Worm (Caenorhabditis elegans) whole organism, L1 larva: Measurements from ENCODE around the gene F54F2.14.

Source experiments
- F16B12.6 ChIP-seq: fragments of 150-350 bp; optimal IDR thresholded peaks from 2 replicates; lab custom pipeline; 2014; ENCODE audit warnings: missing biosample characterization, missing genetic modification characterization
- aha-1 ChIP-seq: fragments of 150-350 bp; optimal IDR thresholded peaks from 2 replicates; lab custom pipeline; 2014; ENCODE audit warnings: missing biosample characterization, missing genetic modification characterization
- aly-2 ChIP-seq: fragments of 150-350 bp; optimal IDR thresholded peaks from 2 replicates; lab custom pipeline; 2014; ENCODE audit warnings: missing biosample characterization, missing genetic modification characterization
- ama-1 ChIP-seq: fragments of 150-350 bp; optimal IDR thresholded peaks from 2 replicates; lab custom pipeline; 2014
- blmp-1 ChIP-seq: fragments of 150-350 bp; optimal IDR thresholded peaks from 2 replicates; lab custom pipeline; 2014; ENCODE audit warnings: missing biosample characterization, missing genetic modification characterization
- ceh-63 ChIP-seq: fragments of 200-800 bp; sonication (Bioruptor generic); optimal IDR thresholded peaks from 2 replicates; lab custom pipeline; 2018; ENCODE audit warnings: mild to moderate bottlenecking, missing genetic modification characterization, missing compliant biosample characterization
- ceh-88 ChIP-seq: fragments of 200-800 bp; sonication (Bioruptor generic); IDR thresholded peaks from 2 replicates; pipeline ENCODE4 v1.3.6; 2022; ENCODE audit warnings: missing genetic modification characterization, missing compliant biosample characterization
- ceh-90 ChIP-seq: sonication (generic microtip); optimal IDR thresholded peaks from 2 replicates; lab custom pipeline; 2016; ENCODE audit warnings: missing genetic modification characterization, missing compliant biosample characterization
- dpl-1 ChIP-seq, 3 experiments: fragments of 150-350 bp in 2 of 3; sonication (generic microtip) in 1 of 3; optimal IDR thresholded peaks; 2 replicates each; lab custom pipeline; 2014 to 2017; ENCODE audit warnings: missing biosample characterization in 3 of 3, missing genetic modification characterization in 3 of 3, missing genetic modification reagents in 3 of 3
- dsc-1 ChIP-seq: sonication (generic microtip); optimal IDR thresholded peaks from 2 replicates; lab custom pipeline; 2016; ENCODE audit warnings: mild to moderate bottlenecking, missing genetic modification characterization, missing compliant biosample characterization
- efl-1 ChIP-seq, 4 experiments: fragments of 150-350 bp; optimal IDR thresholded peaks in 3 of 4; peaks in 1 of 4; 1 replicate in 1 of 4; 2 replicates in 3 of 4; lab custom pipeline; 2014; ENCODE audit warnings: missing biosample characterization in 2 of 4, missing genetic modification characterization in 2 of 4, missing genetic modification reagents in 2 of 4
- elt-2 ChIP-seq: sonication (generic microtip); optimal IDR thresholded peaks from 2 replicates; lab custom pipeline; 2016; ENCODE audit warnings: missing genetic modification characterization, mild to moderate bottlenecking, inconsistent platforms, missing compliant biosample characterization, missing genetic modification reagents
- fkh-8 ChIP-seq: sonication (generic microtip); optimal IDR thresholded peaks from 2 replicates; lab custom pipeline; 2016; ENCODE audit warnings: mild to moderate bottlenecking, missing genetic modification characterization, missing compliant biosample characterization
- jun-1 ChIP-seq: fragments of 150-350 bp; optimal IDR thresholded peaks from 2 replicates; lab custom pipeline; 2014; ENCODE audit warnings: missing biosample characterization, missing genetic modification reagents, missing genetic modification characterization
- lin-14 ChIP-seq: fragments of 200-800 bp; sonication (Bioruptor generic); optimal IDR thresholded peaks from 2 replicates; lab custom pipeline; 2018; ENCODE audit warnings: mild to moderate bottlenecking, missing genetic modification characterization, moderate library complexity, missing compliant biosample characterization
- lin-15B ChIP-seq: fragments of 150-350 bp; sonication (generic microtip); optimal IDR thresholded peaks from 3 replicates; lab custom pipeline; 2014; ENCODE audit warnings: missing biosample characterization, missing genetic modification characterization
- lin-39 ChIP-seq: fragments of 150-350 bp; optimal IDR thresholded peaks from 2 replicates; lab custom pipeline; 2014; ENCODE audit warnings: missing biosample characterization, missing genetic modification reagents, missing genetic modification characterization
- lir-3 ChIP-seq: sonication (generic microtip); optimal IDR thresholded peaks from 2 replicates; lab custom pipeline; 2016; ENCODE audit warnings: mild to moderate bottlenecking, missing genetic modification characterization, moderate library complexity, missing compliant biosample characterization; ENCODE audit not compliant: poor library complexity
- lsy-2 ChIP-seq, 2 experiments: fragments of 150-350 bp; optimal IDR thresholded peaks; 2 replicates each; lab custom pipeline; 2014; ENCODE audit warnings: missing biosample characterization in 2 of 2, missing genetic modification characterization in 2 of 2
- mef-2 ChIP-seq: fragments of 150-350 bp; optimal IDR thresholded peaks from 2 replicates; lab custom pipeline; 2014; ENCODE audit warnings: missing biosample characterization, missing genetic modification characterization
- mep-1 ChIP-seq: fragments of 150-350 bp; optimal IDR thresholded peaks from 2 replicates; lab custom pipeline; 2014; ENCODE audit warnings: missing biosample characterization, missing genetic modification characterization
- nhr-11 ChIP-seq: fragments of 150-350 bp; optimal IDR thresholded peaks from 2 replicates; lab custom pipeline; 2014; ENCODE audit warnings: missing biosample characterization, missing genetic modification characterization
- nhr-12 ChIP-seq: sonication (generic microtip); optimal IDR thresholded peaks from 2 replicates; lab custom pipeline; 2017; ENCODE audit warnings: missing biosample characterization, missing genetic modification characterization
- nhr-19 ChIP-seq: fragments of 200-800 bp; sonication (Bioruptor generic); conservative IDR thresholded peaks from 2 replicates; pipeline ENCODE4 v1.3.6; 2022; ENCODE audit warnings: missing genetic modification characterization, missing compliant biosample characterization
- nhr-28 ChIP-seq: fragments of 150-350 bp; optimal IDR thresholded peaks from 2 replicates; lab custom pipeline; 2014; ENCODE audit warnings: missing biosample characterization, missing genetic modification characterization
- nhr-71 ChIP-seq: sonication (generic microtip); optimal IDR thresholded peaks from 2 replicates; lab custom pipeline; 2016; ENCODE audit warnings: mild to moderate bottlenecking, missing genetic modification characterization, moderate library complexity, missing compliant biosample characterization
- nhr-76 ChIP-seq: sonication (generic microtip); optimal IDR thresholded peaks from 2 replicates; lab custom pipeline; 2017; ENCODE audit warnings: missing biosample characterization, missing genetic modification characterization
- nhr-77 ChIP-seq: fragments of 150-350 bp; optimal IDR thresholded peaks from 2 replicates; lab custom pipeline; 2014; ENCODE audit warnings: missing biosample characterization, missing genetic modification characterization
- nhr-84 ChIP-seq: sonication (generic microtip); optimal IDR thresholded peaks from 2 replicates; lab custom pipeline; 2017; ENCODE audit warnings: missing biosample characterization, missing genetic modification characterization
- pax-3 ChIP-seq: fragments of 200-800 bp; sonication (Bioruptor generic); optimal IDR thresholded peaks from 2 replicates; lab custom pipeline; 2018; ENCODE audit warnings: mild to moderate bottlenecking, missing genetic modification characterization, moderate library complexity, missing compliant biosample characterization
- pqm-1 ChIP-seq: sonication (generic microtip); optimal IDR thresholded peaks from 3 replicates; lab custom pipeline; 2017; ENCODE audit warnings: missing biosample characterization, missing genetic modification characterization
- rnt-1 ChIP-seq: sonication (generic microtip); optimal IDR thresholded peaks from 2 replicates; lab custom pipeline; 2016; ENCODE audit warnings: mild to moderate bottlenecking, missing genetic modification characterization, moderate library complexity, missing compliant biosample characterization
- snu-23 ChIP-seq: sonication (generic microtip); optimal IDR thresholded peaks from 2 replicates; lab custom pipeline; 2016; ENCODE audit warnings: missing genetic modification characterization, missing compliant biosample characterization
- sptf-1 ChIP-seq: fragments of 150-350 bp; optimal IDR thresholded peaks from 2 replicates; lab custom pipeline; 2014; ENCODE audit warnings: missing biosample characterization, missing genetic modification characterization
- sup-37 ChIP-seq: fragments of 200-800 bp; sonication (Bioruptor generic); optimal IDR thresholded peaks from 2 replicates; lab custom pipeline; 2018; ENCODE audit warnings: mild to moderate bottlenecking, missing genetic modification characterization, missing compliant biosample characterization
- swsn-7 ChIP-seq: sonication (generic microtip); optimal IDR thresholded peaks from 2 replicates; lab custom pipeline; 2016; ENCODE audit warnings: missing genetic modification characterization, missing compliant biosample characterization
- tlp-1 ChIP-seq: fragments of 150-350 bp; optimal IDR thresholded peaks from 2 replicates; lab custom pipeline; 2014; ENCODE audit warnings: missing biosample characterization, missing genetic modification characterization
- unc-130 ChIP-seq: fragments of 150-350 bp; optimal IDR thresholded peaks from 2 replicates; lab custom pipeline; 2017; ENCODE audit warnings: missing biosample characterization, missing genetic modification characterization, inconsistent platforms
- unc-30 ChIP-seq: sonication (generic microtip); optimal IDR thresholded peaks from 2 replicates; lab custom pipeline; 2017; ENCODE audit warnings: missing biosample characterization, missing genetic modification characterization
- unc-62 ChIP-seq: fragments of 150-350 bp; optimal IDR thresholded peaks from 2 replicates; lab custom pipeline; 2014; ENCODE audit warnings: missing biosample characterization, missing genetic modification reagents, missing genetic modification characterization
- ztf-4 ChIP-seq: fragments of 150-350 bp; optimal IDR thresholded peaks from 2 replicates; lab custom pipeline; 2014; ENCODE audit warnings: missing biosample characterization, missing genetic modification characterization

F54F2.14 gene

ce11 chrIII:8785426-8785825 is 5.9 kb upstream of the F54F2.14 start (continued):
- TF ChIP-seq swsn-7: peak; percentile 41
- peak; percentile 85 for TF ChIP-seq nhr-71 (tag; lab: Kevin White, UChicago)
- TF ChIP-seq unc-62 (GFP tag; lab: Kevin White, UChicago): no peak
- no peak for TF ChIP-seq blmp-1 (tag; lab: Kevin White, UChicago)
- TF ChIP-seq, all 84 proteins: peak for 36

DNA sequence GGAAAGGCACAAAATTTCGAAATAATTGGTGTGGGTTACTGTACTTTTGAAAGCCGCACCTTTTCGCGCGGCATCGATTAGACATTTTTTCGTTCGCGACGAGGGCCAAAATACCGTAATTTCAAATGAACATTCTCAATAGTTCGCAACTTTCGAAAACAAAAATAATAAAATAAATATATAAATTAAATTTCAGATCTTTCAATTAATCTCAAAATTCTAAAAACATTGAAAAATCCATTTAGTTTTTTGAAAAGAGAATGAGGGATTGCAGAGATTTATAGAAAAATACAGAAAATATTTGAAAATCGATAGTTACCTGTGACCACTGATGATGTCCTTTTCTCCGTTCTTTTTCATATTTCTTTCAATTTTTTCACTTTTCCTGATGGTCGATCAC is 5.3 kb upstream of the F54F2.14 start, which contains the start of gene K02D10.8:
Gene K02D10.8, plus strand, starts transcription at position 301 of the 400 bp plus-strand sequence.
- TF ChIP-seq swsn-7 (no peak), nhr-11 (tag; lab: Kevin White, UChicago) (no peak), lin-15B (tag; lab: Kevin White, UChicago) (no peak), sptf-1 (tag; lab: Kevin White, UChicago) (no peak), unc-130 (no peak)

ce11 chrIII:8788690-8789089 is 2.7 kb upstream of the F54F2.14 start:
- TF ChIP-seq ama-1 (lab: Kevin White, UChicago): no peak
- TF ChIP-seq jun-1 (tag; lab: Kevin White, UChicago): no peak
- peak; percentile 7 for TF ChIP-seq dsc-1 (tag; lab: Kevin White, UChicago)
- TF ChIP-seq aly-2 (tag; lab: Kevin White, UChicago): no peak
- no peak for TF ChIP-seq lin-15B (tag; lab: Kevin White, UChicago)
- TF ChIP-seq nhr-12 (tag; lab: Kevin White, UChicago): no peak
- no peak for TF ChIP-seq nhr-76 (tag; lab: Kevin White, UChicago)
- TF ChIP-seq fkh-8 (tag; lab: Kevin White, UChicago): no peak
- peak; percentile 45 for TF ChIP-seq lin-14 (GFP tag; lab: Kevin White, UChicago)
- peak; percentile 21 for TF ChIP-seq rnt-1 (tag; lab: Kevin White, UChicago)
- no peak for TF ChIP-seq nhr-84 (tag; lab: Kevin White, UChicago)
- no peak for TF ChIP-seq ceh-88 (GFP tag; lab: Robert Waterston, UW)
- no peak for TF ChIP-seq mep-1 (tag; lab: Kevin White, UChicago)
- TF ChIP-seq unc-130: no peak
- no peak for TF ChIP-seq aha-1 (tag; lab: Kevin White, UChicago)
- no peak for TF ChIP-seq ceh-90 (tag; lab: Kevin White, UChicago)
- no peak for TF ChIP-seq pqm-1 (tag; lab: Kevin White, UChicago)
- no peak for TF ChIP-seq pax-3 (tag; lab: Kevin White, UChicago)
- no peak for TF ChIP-seq nhr-19
- TF ChIP-seq mef-2: no peak
- TF ChIP-seq swsn-7: no peak
- no peak for TF ChIP-seq elt-2 (tag; lab: Kevin White, UChicago)
- no peak for TF ChIP-seq snu-23 (GFP tag; lab: Kevin White, UChicago)
- TF ChIP-seq unc-62 (GFP tag; lab: Kevin White, UChicago): no peak
- TF ChIP-seq efl-1 (optimal IDR thresholded peaks at IDR 0.05; lab: Kevin White, UChicago): no peak
- peak in 1 of 2 experiments; percentile 67 for TF ChIP-seq efl-1 (GFP tag; optimal IDR thresholded peaks at IDR 0.05 in 1 of 2; lab: Kevin White, UChicago)
- no peak for TF ChIP-seq unc-30 (tag; lab: Kevin White, UChicago)

DNA sequence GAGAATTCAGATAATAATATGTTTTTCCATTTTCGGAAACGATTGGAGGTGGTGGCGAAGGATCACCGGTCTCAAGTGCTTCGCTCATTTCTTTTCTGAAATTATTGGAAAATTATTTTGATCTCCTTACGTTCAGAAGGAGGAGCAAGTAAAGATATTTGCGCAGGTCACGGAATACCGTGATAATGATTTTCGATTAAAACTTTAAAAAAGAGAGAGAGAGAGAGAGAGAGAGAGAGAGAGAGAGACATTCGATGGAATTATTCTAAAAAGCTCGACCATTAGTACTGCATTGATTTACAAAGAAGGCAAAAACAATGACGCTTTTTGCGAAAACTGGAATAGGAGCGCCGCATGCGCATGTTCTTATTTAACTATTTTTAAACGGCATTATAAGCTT is 905 bp downstream of the F54F2.14 start, which contains the start of gene ztf-1:
Gene ztf-1, minus strand, starts transcription at position 101 of the 400 bp plus-strand sequence.
- TF ChIP-seq dpl-1 (GFP tag; optimal IDR thresholded peaks at IDR 0.05; lab: Kevin White, UChicago) (no peak), aly-2 (tag; lab: Kevin White, UChicago) (no peak), nhr-12 (tag; lab: Kevin White, UChicago) (no peak), ztf-4 (tag; lab: Kevin White, UChicago) (no peak), ceh-63 (GFP tag; lab: Kevin White, UChicago) (no peak), dsc-1 (tag; lab: Kevin White, UChicago) (no peak), lin-39 (tag; lab: Kevin White, UChicago) (no peak), swsn-7 (no peak), sup-37 (GFP tag; lab: Kevin White, UChicago) (no peak), F16B12.6 (tag; lab: Kevin White, UChicago) (no peak), ama-1 (lab: Kevin White, UChicago) (no peak), nhr-77 (tag; lab: Kevin White, UChicago) (no peak), lir-3 (tag; lab: Kevin White, UChicago) (no peak), mep-1 (tag; lab: Kevin White, UChicago) (no peak), nhr-28 (no peak), tlp-1 (tag; lab: Kevin White, UChicago) (no peak), lsy-2 (tag; optimal IDR thresholded peaks at IDR 0.05; lab: Kevin White, UChicago) (no peak)
